Worm (Caenorhabditis elegans): ENCODE measurements around the gene Y55F3C.10.

The Y55F3C.10 gene

ce11 chrIV:762016-762459, 42.8 kb upstream of the Y55F3C.10 start:
- TF ChIP-seq zip-11 (GFP tag; IDR thresholded peaks at IDR 0.05) = no peak
- TF ChIP-seq nhr-48 (tag; optimal IDR thresholded peaks at IDR 0.05) = no peak
- TF ChIP-seq aha-1 (tag) = peak; percentile 73
- no peak for TF ChIP-seq duxl-1 (tag; optimal IDR thresholded peaks at IDR 0.05; ENCODE audit: poor library complexity)
- peak; percentile 6 for TF ChIP-seq mes-2 (tag; optimal IDR thresholded peaks at IDR 0.05; ENCODE audit: poor library complexity, severe bottlenecking)
- 0 out of 2 replicates have a peak, but pooled peaks have one; percentile 12 for TF ChIP-seq Y48G9A.11 (GFP tag; IDR thresholded peaks at IDR 0.05)
- TF ChIP-seq unc-62 (GFP tag; optimal IDR thresholded peaks at IDR 0.05 in 1 of 2) = peak in 1 of 2 experiments; percentile 92
- TF ChIP-seq unc-62 (tag; optimal IDR thresholded peaks at IDR 0.05) = no peak
- TF ChIP-seq zfp-3 (GFP tag; conservative IDR thresholded peaks at IDR 0.05) = 0 out of 2 replicates have a peak, but pooled peaks have one; percentile 68
- peak; percentile 40 for TF ChIP-seq nhr-77 (tag; optimal IDR thresholded peaks at IDR 0.05)
- TF ChIP-seq ama-1 (optimal IDR thresholded peaks at IDR 0.05) = peak; percentile 91
- TF ChIP-seq nhr-10 (tag; optimal IDR thresholded peaks at IDR 0.05) = peak; percentile 31
- TF ChIP-seq saeg-2 (GFP tag; IDR thresholded peaks at IDR 0.05) = no peak
- TF ChIP-seq egl-27 (tag; optimal IDR thresholded peaks at IDR 0.05) = no peak
- no peak for TF ChIP-seq F37D6.2 (tag; optimal IDR thresholded peaks at IDR 0.05)
- no peak for TF ChIP-seq dpl-1 (GFP tag; optimal IDR thresholded peaks at IDR 0.05)
- TF ChIP-seq nhr-25 (tag; optimal IDR thresholded peaks at IDR 0.05; ENCODE audit: borderline replicate concordance, insufficient read depth) = peak; percentile 32
- TF ChIP-seq tra-1 (GFP tag; IDR thresholded peaks at IDR 0.05) = no peak

DNA sequence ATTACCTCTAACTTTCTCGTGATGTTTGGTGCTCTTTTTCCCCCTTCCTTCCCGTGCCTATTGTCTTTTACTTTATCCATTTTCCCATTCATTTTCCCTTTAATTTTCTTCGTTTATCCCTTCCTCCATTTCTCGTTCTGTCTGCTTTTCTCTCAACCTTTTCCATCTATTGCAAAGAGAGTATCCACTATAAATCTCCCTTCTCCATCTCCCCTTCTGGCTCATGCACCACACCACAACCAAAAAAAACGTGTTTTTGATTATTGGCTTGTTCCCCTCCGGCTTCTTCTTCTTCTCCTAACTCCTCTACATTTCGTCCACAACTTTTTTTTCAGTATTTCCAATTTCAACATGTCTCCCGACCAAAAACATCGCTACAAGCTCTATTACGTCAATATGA, 41.0 kb upstream of the Y55F3C.10 start, which contains the start of gene gst-40:
Gene gst-40 (plus strand): TSS at position 236 of the 400 bp plus-strand sequence.
- TF ChIP-seq fos-1 (tag; optimal IDR thresholded peaks at IDR 0.05) (no peak), hmg-1.1 (GFP tag; IDR thresholded peaks at IDR 0.05) (0 out of 2 replicates have a peak, but pooled peaks have one; percentile 26), aha-1 (tag) (peak; percentile 63)

ce11 chrIV:757548-757947, 38.3 kb upstream of the Y55F3C.10 start:
- TF ChIP-seq unc-62 (GFP tag; optimal IDR thresholded peaks at IDR 0.05 in 1 of 2) (peak in 1 of 2 experiments; percentile 47), unc-62 (tag; optimal IDR thresholded peaks at IDR 0.05) (no peak), aha-1 (tag) (peak; percentile 63), ctbp-1 (GFP tag; IDR thresholded peaks at IDR 0.05) (no peak)

- TF ChIP-seq ceh-32 (tag; optimal IDR thresholded peaks at IDR 0.05; ENCODE audit: poor library complexity) (no peak), ceh-28 (tag; optimal IDR thresholded peaks at IDR 0.05) (no peak), aha-1 (tag) (peak; percentile 38), unc-62 (GFP tag; optimal IDR thresholded peaks at IDR 0.05 in 1 of 2) (peak in 1 of 2 experiments; percentile 94), unc-62 (tag; optimal IDR thresholded peaks at IDR 0.05) (no peak)
Observed at ce11 chrIV:756956-757355, 37.7 kb upstream of the Y55F3C.10 start.

- TF ChIP-seq aha-1 (tag) (no peak), nhr-102 (tag; optimal IDR thresholded peaks at IDR 0.05) (no peak), duxl-1 (tag; optimal IDR thresholded peaks at IDR 0.05; ENCODE audit: poor library complexity) (no peak), unc-62 (GFP tag; optimal IDR thresholded peaks at IDR 0.05 in 1 of 2) (no peak), unc-62 (tag; optimal IDR thresholded peaks at IDR 0.05) (no peak)
Observed at ce11 chrIV:756421-756820, 37.2 kb upstream of the Y55F3C.10 start, which contains the start of gene srt-23. TSS of gene srt-23 (plus strand) at chrIV:756721.

- TF ChIP-seq nhr-48 (tag; optimal IDR thresholded peaks at IDR 0.05) = no peak
- TF ChIP-seq nhr-10 (tag; optimal IDR thresholded peaks at IDR 0.05) = no peak
- peak; percentile 94 for TF ChIP-seq aha-1 (tag)
Observed at ce11 chrIV:754357-754972, 35.2 kb upstream of the Y55F3C.10 start.

- TF ChIP-seq nhr-11 (tag; optimal IDR thresholded peaks at IDR 0.05) = no peak
- TF ChIP-seq R02D3.7 (tag; optimal IDR thresholded peaks at IDR 0.05) = no peak
- TF ChIP-seq aha-1 (tag) = peak; percentile 61
- TF ChIP-seq unc-62 (GFP tag; optimal IDR thresholded peaks at IDR 0.05 in 1 of 2) = peak in 1 of 2 experiments; percentile 85
- TF ChIP-seq unc-62 (tag; optimal IDR thresholded peaks at IDR 0.05) = no peak
- no peak for TF ChIP-seq daf-16 (GFP tag; optimal IDR thresholded peaks at IDR 0.05)
- no peak for TF ChIP-seq daf-16 (tag; optimal IDR thresholded peaks at IDR 0.05)
- TF ChIP-seq nhr-237 (tag; optimal IDR thresholded peaks at IDR 0.05) = no peak
- TF ChIP-seq tag-97 (GFP tag; IDR thresholded peaks at IDR 0.05) = no peak
- TF ChIP-seq F26F4.8 (GFP tag; conservative IDR thresholded peaks at IDR 0.05) = no peak
- TF ChIP-seq snpc-1.2 (GFP tag; IDR thresholded peaks at IDR 0.05) = no peak
- TF ChIP-seq daf-8 (GFP tag; IDR thresholded peaks at IDR 0.05) = no peak
- TF ChIP-seq mdt-29 (GFP tag; IDR thresholded peaks at IDR 0.05) = no peak
- TF ChIP-seq nhr-42 (GFP tag; IDR thresholded peaks at IDR 0.05) = no peak
- no peak for TF ChIP-seq lin-38 (GFP tag; IDR thresholded peaks at IDR 0.05)
- TF ChIP-seq nhr-10 (tag; optimal IDR thresholded peaks at IDR 0.05) = no peak
- TF ChIP-seq unc-130 (GFP tag; optimal IDR thresholded peaks at IDR 0.05) = no peak
- no peak for TF ChIP-seq nhr-111 (GFP tag; optimal IDR thresholded peaks at IDR 0.05)
Observed at ce11 chrIV:749557-749956, 30.3 kb upstream of the Y55F3C.10 start.

Measured in whole organism, L4 larva.